Fruit fly (Drosophila melanogaster) whole organism, embryonic: Measurements from ENCODE around the gene Ppm1.

ENCODE experiments used
- B-H2 ChIP-seq: fragments of 200-800 bp; sonication (Bioruptor generic); optimal IDR thresholded peaks from 2 replicates; lab custom pipeline; 2018; ENCODE audit warnings: missing biosample characterization, mild to moderate bottlenecking, missing genetic modification characterization
- Blimp-1 ChIP-seq: fragments of 200-800 bp; sonication (Bioruptor generic); optimal IDR thresholded peaks from 3 replicates; lab custom pipeline; 2018; ENCODE audit warnings: missing biosample characterization, missing genetic modification characterization, mild to moderate bottlenecking, moderate library complexity, missing genetic modification reagents
- CG10321 ChIP-seq: fragments of 200-800 bp; sonication (Bioruptor generic); IDR thresholded peaks from 2 replicates; pipeline ENCODE4 v1.3.6; 2022; ENCODE audit warnings: missing biosample characterization, missing genetic modification characterization
- CG12104 ChIP-seq: fragments of 200-800 bp; sonication (Bioruptor generic); optimal IDR thresholded peaks from 3 replicates; lab custom pipeline; 2016; ENCODE audit warnings: missing biosample characterization, missing genetic modification characterization
- CG1233 ChIP-seq: fragments of 200-800 bp; sonication (Bioruptor generic); optimal IDR thresholded peaks from 4 replicates; lab custom pipeline; 2018; ENCODE audit warnings: missing biosample characterization, mild to moderate bottlenecking, missing genetic modification characterization
- CG14050 ChIP-seq: fragments of 200-800 bp; sonication (Bioruptor generic); IDR thresholded peaks from 3 replicates; pipeline ENCODE4 v1.3.6; 2022; ENCODE audit warnings: missing biosample characterization, missing genetic modification characterization
- CG14860 ChIP-seq: fragments of 200-800 bp; sonication (Bioruptor generic); IDR thresholded peaks from 3 replicates; pipeline ENCODE4 v1.3.6; 2022; ENCODE audit warnings: missing biosample characterization, missing genetic modification characterization; ENCODE audit not compliant: partially characterized antibody
- CG15073 ChIP-seq: fragments of 200-800 bp; sonication (Bioruptor generic); optimal IDR thresholded peaks from 2 replicates; lab custom pipeline; 2016; ENCODE audit warnings: missing biosample characterization, missing genetic modification characterization
- CG1647 ChIP-seq: fragments of 200-800 bp; sonication (Bioruptor generic); optimal IDR thresholded peaks from 3 replicates; lab custom pipeline; 2016; ENCODE audit warnings: missing biosample characterization, missing genetic modification characterization
- CG18599 ChIP-seq: fragments of 200-800 bp; sonication (Bioruptor generic); optimal IDR thresholded peaks from 3 replicates; lab custom pipeline; 2017; ENCODE audit warnings: missing biosample characterization, missing genetic modification characterization, mild to moderate bottlenecking, moderate library complexity, missing genetic modification reagents
- CG2116 ChIP-seq: fragments of 200-800 bp; sonication (Bioruptor generic); optimal IDR thresholded peaks from 3 replicates; lab custom pipeline; 2018; ENCODE audit warnings: missing biosample characterization, mild to moderate bottlenecking, missing genetic modification characterization
- CG2712 ChIP-seq: fragments of 200-800 bp; optimal IDR thresholded peaks from 3 replicates; lab custom pipeline; 2019; ENCODE audit warnings: missing biosample characterization, mild to moderate bottlenecking, missing genetic modification characterization, moderate library complexity
- CG3163 ChIP-seq: fragments of 200-800 bp; sonication (Bioruptor generic); optimal IDR thresholded peaks from 3 replicates; lab custom pipeline; 2016; ENCODE audit warnings: missing biosample characterization, missing genetic modification characterization
- CG32772 ChIP-seq: fragments of 200-800 bp; sonication (Bioruptor generic); IDR thresholded peaks from 2 replicates; pipeline ENCODE4 v1.3.6; 2022; ENCODE audit warnings: missing biosample characterization, missing genetic modification characterization
- CG43689 ChIP-seq: fragments of 200-800 bp; sonication (Bioruptor generic); IDR thresholded peaks from 2 replicates; pipeline ENCODE4 v1.3.6; 2022; ENCODE audit warnings: missing biosample characterization, missing genetic modification characterization
- CG4424 ChIP-seq: fragments of 200-800 bp; sonication (Bioruptor generic); optimal IDR thresholded peaks from 3 replicates; lab custom pipeline; 2016; ENCODE audit warnings: missing biosample characterization, missing genetic modification characterization
- CG4820 ChIP-seq: fragments of 200-800 bp; sonication (Bioruptor generic); optimal IDR thresholded peaks from 3 replicates; lab custom pipeline; 2016; ENCODE audit warnings: missing biosample characterization, missing genetic modification characterization
- CG7372 ChIP-seq: fragments of 200-800 bp; sonication (Bioruptor generic); IDR thresholded peaks from 2 replicates; pipeline ENCODE4 v1.3.6; 2022; ENCODE audit warnings: missing biosample characterization, missing genetic modification characterization
- CG7786 ChIP-seq: fragments of 200-800 bp; sonication (Bioruptor generic); optimal IDR thresholded peaks from 2 replicates; lab custom pipeline; 2016; ENCODE audit warnings: missing biosample characterization, missing genetic modification characterization
- CG8281 ChIP-seq: fragments of 200-800 bp; sonication (Bioruptor generic); optimal IDR thresholded peaks from 2 replicates; lab custom pipeline; 2018; ENCODE audit warnings: missing biosample characterization, mild to moderate bottlenecking, missing genetic modification characterization, moderate library complexity
- CG8924 ChIP-seq: fragments of 200-800 bp; optimal IDR thresholded peaks from 3 replicates; lab custom pipeline; 2019; ENCODE audit warnings: missing biosample characterization, mild to moderate bottlenecking, missing genetic modification characterization, moderate library complexity
- CG9932 ChIP-seq: fragments of 200-800 bp; sonication (Bioruptor generic); IDR thresholded peaks from 2 replicates; pipeline ENCODE4 v1.3.6; 2022; ENCODE audit warnings: missing biosample characterization, missing genetic modification characterization
- CoRest ChIP-seq: fragments of 200-800 bp; sonication (Bioruptor generic); optimal IDR thresholded peaks from 3 replicates; lab custom pipeline; 2018; ENCODE audit warnings: missing biosample characterization, mild to moderate bottlenecking, missing genetic modification characterization, moderate library complexity
- Dfd ChIP-seq, 2 experiments: fragments of >200 bp; optimal IDR thresholded peaks; 2 replicates each; lab custom pipeline; 2017; ENCODE audit warnings: missing biosample characterization in 2 of 2, missing genetic modification characterization in 2 of 2
- H15 ChIP-seq: fragments of 200-800 bp; sonication (Bioruptor generic); IDR thresholded peaks from 3 replicates; pipeline ENCODE4 v1.3.6; 2022; ENCODE audit warnings: missing biosample characterization, missing genetic modification characterization
- H2.0 ChIP-seq: fragments of 200-800 bp; sonication (Bioruptor generic); IDR thresholded peaks from 2 replicates; pipeline ENCODE4 v1.3.6; 2022; ENCODE audit warnings: missing biosample characterization, missing genetic modification characterization
- Med ChIP-seq: fragments of 200-800 bp; sonication (Bioruptor generic); peaks from one replicate; lab custom pipeline; 2016; ENCODE audit warnings: missing biosample characterization, missing genetic modification characterization, mild to moderate bottlenecking, inconsistent platforms, moderate library complexity
- NC2α ChIP-seq: fragments of 200-800 bp; sonication (Bioruptor generic); optimal IDR thresholded peaks from 2 replicates; lab custom pipeline; 2016; ENCODE audit warnings: missing biosample characterization, missing genetic modification characterization
- Sox100B ChIP-seq: fragments of 200-800 bp; sonication (Bioruptor generic); optimal IDR thresholded peaks from 3 replicates; lab custom pipeline; 2018; ENCODE audit warnings: missing biosample characterization, mild to moderate bottlenecking, missing genetic modification characterization
- Spps ChIP-seq: fragments of 200-800 bp; sonication (Bioruptor generic); optimal IDR thresholded peaks from 2 replicates; lab custom pipeline; 2018; ENCODE audit warnings: missing biosample characterization, mild to moderate bottlenecking, missing genetic modification characterization
- al ChIP-seq: fragments of 200-800 bp; sonication (Bioruptor generic); IDR thresholded peaks from 2 replicates; pipeline ENCODE4 v1.3.6; 2022; ENCODE audit warnings: missing biosample characterization, missing genetic modification characterization
- bbx ChIP-seq: fragments of 200-800 bp; sonication (Bioruptor generic); IDR thresholded peaks from 2 replicates; pipeline ENCODE4 v1.3.6; 2022; ENCODE audit warnings: missing biosample characterization, missing genetic modification characterization; ENCODE audit not compliant: partially characterized antibody
- bowl ChIP-seq: fragments of 200-800 bp; sonication (Bioruptor generic); IDR thresholded peaks from 2 replicates; pipeline ENCODE4 v1.3.6; 2022; ENCODE audit warnings: missing biosample characterization, missing genetic modification characterization
- cas ChIP-seq: fragments of 200-800 bp; sonication (Bioruptor generic); IDR thresholded peaks from 2 replicates; pipeline ENCODE4 v1.3.6; 2022; ENCODE audit warnings: missing biosample characterization, missing genetic modification characterization
- cato ChIP-seq: fragments of 200-800 bp; sonication (Bioruptor generic); optimal IDR thresholded peaks from 2 replicates; lab custom pipeline; 2016; ENCODE audit warnings: missing biosample characterization, missing genetic modification characterization, borderline replicate concordance
- dmrt99B ChIP-seq: fragments of 200-800 bp; sonication (Bioruptor generic); optimal IDR thresholded peaks from 2 replicates; lab custom pipeline; 2018; ENCODE audit warnings: missing biosample characterization, mild to moderate bottlenecking, missing genetic modification characterization, moderate library complexity
- en ChIP-seq: fragments of 200-800 bp; sonication (Bioruptor generic); optimal IDR thresholded peaks from 2 replicates; lab custom pipeline; 2016; ENCODE audit warnings: missing biosample characterization, missing genetic modification characterization
- fd102C ChIP-seq: fragments of 200-800 bp; sonication (Bioruptor generic); optimal IDR thresholded peaks from 2 replicates; lab custom pipeline; 2018; ENCODE audit warnings: missing biosample characterization, mild to moderate bottlenecking, missing genetic modification characterization, moderate library complexity
- fd96Cb ChIP-seq: fragments of 200-800 bp; sonication (Bioruptor generic); optimal IDR thresholded peaks from 2 replicates; lab custom pipeline; 2018; ENCODE audit warnings: missing biosample characterization, mild to moderate bottlenecking, missing genetic modification characterization, moderate library complexity
- insv ChIP-seq, 2 experiments: fragments of 200-800 bp; sonication (Bioruptor generic); optimal IDR thresholded peaks; 3 replicates each; lab custom pipeline; 2016 to 2018; ENCODE audit warnings: missing biosample characterization in 2 of 2, missing genetic modification characterization in 2 of 2
- jigr1 ChIP-seq: fragments of 200-800 bp; sonication (Bioruptor generic); IDR thresholded peaks from 3 replicates; pipeline ENCODE4 v1.3.6; 2022; ENCODE audit warnings: missing biosample characterization, missing genetic modification characterization
- lbe ChIP-seq: fragments of 200-800 bp; sonication (Bioruptor generic); optimal IDR thresholded peaks from 2 replicates; lab custom pipeline; 2016; ENCODE audit warnings: missing biosample characterization, mild to moderate bottlenecking, missing genetic modification characterization
- lmd ChIP-seq: fragments of 200-800 bp; sonication (Bioruptor generic); IDR thresholded peaks from 2 replicates; pipeline ENCODE4 v1.3.6; 2022; ENCODE audit warnings: missing biosample characterization, missing genetic modification characterization
- pum ChIP-seq: fragments of 200-800 bp; sonication (Bioruptor generic); optimal IDR thresholded peaks from 2 replicates; lab custom pipeline; 2016; ENCODE audit warnings: missing biosample characterization, missing genetic modification characterization
- row ChIP-seq: fragments of 200-800 bp; sonication (Bioruptor generic); IDR thresholded peaks from 3 replicates; pipeline ENCODE4 v1.3.6; 2022; ENCODE audit warnings: missing biosample characterization, missing genetic modification characterization
- sim ChIP-seq: fragments of 200-800 bp; sonication (Bioruptor generic); IDR thresholded peaks from 2 replicates; pipeline ENCODE4 v1.3.6; 2022; ENCODE audit warnings: missing biosample characterization, missing genetic modification characterization
- slp2 ChIP-seq: fragments of 200-800 bp; sonication (Bioruptor generic); optimal IDR thresholded peaks from 2 replicates; lab custom pipeline; 2016; ENCODE audit warnings: missing biosample characterization, missing genetic modification characterization
- stc ChIP-seq: fragments of 200-800 bp; sonication (Bioruptor generic); IDR thresholded peaks from 2 replicates; pipeline ENCODE4 v1.3.6; 2022; ENCODE audit warnings: missing biosample characterization, missing genetic modification characterization
- twi ChIP-seq: fragments of 200-800 bp; optimal IDR thresholded peaks from 2 replicates; lab custom pipeline; 2019; ENCODE audit warnings: missing biosample characterization, mild to moderate bottlenecking, missing genetic modification characterization, moderate library complexity
- z ChIP-seq: fragments of 200-800 bp; sonication (Bioruptor generic); IDR thresholded peaks from 3 replicates; pipeline ENCODE4 v1.3.6; 2022; ENCODE audit warnings: missing biosample characterization, missing genetic modification characterization
- zfh1 ChIP-seq: fragments of 200-800 bp; sonication (Bioruptor generic); IDR thresholded peaks from 3 replicates; pipeline ENCODE4 v1.3.6; 2022; ENCODE audit warnings: missing biosample characterization, missing genetic modification characterization

The Ppm1 gene

DNA sequence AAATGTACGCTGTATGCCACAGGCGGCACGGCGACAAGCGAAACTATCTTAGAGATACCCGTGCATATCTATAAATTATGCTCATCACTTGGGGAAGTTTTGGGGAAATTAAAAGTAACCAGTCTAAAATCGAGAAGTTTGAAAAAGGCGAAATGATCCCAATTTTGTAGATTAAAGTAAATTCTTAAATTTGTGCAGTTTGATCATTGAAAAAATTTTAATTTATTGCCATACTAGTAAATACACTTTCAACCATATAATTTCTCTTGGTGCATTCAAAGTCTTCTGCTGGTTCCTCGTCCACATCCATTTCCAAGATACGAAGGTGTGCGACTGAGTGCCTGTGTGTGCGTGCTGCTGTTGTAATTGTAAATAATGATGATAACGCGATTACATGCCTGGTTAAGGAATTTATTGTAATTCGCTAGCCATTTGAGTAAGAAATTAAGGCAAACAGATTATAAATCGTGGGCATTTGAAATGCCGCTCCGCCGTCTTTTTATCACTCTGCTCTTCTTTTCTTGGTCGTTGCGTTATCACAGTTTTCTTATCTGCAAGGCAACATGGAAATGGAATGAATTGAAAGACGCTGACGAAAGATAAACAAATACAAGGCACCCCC lies 34.4 kb downstream of the Ppm1 start (continued):
- TF ChIP-seq bowl (GFP tag; lab: Robert Waterston, UW) (peak; percentile 77), CG8281 (tag; lab: Kevin White, UChicago) (peak; percentile 68), CG8924 (tag; lab: Kevin White, UChicago) (peak; percentile 92), CG43689 (GFP tag; lab: Robert Waterston, UW) (peak; percentile 82), lmd (GFP tag; lab: Robert Waterston, UW) (peak; percentile 90), lbe (no peak), Sox100B (GFP tag; lab: Kevin White, UChicago) (peak; percentile 88), z (no peak), CG18599 (GFP tag; lab: Kevin White, UChicago) (peak; percentile 85), jigr1 (GFP tag; lab: Robert Waterston, UW) (peak; percentile 80; the same call in 2 of the 3 replicates), CG12104 (peak; percentile 67), H2.0 (GFP tag; lab: Robert Waterston, UW) (peak; percentile 85), Dfd (GFP tag; optimal IDR thresholded peaks at IDR 0.05; lab: Kevin White, UChicago) (no peak), Med (GFP tag; lab: Kevin White, UChicago) (peak; percentile 94), B-H2 (GFP tag; lab: Kevin White, UChicago) (peak; percentile 10), insv (GFP tag; optimal IDR thresholded peaks at IDR 0.05; lab: Kevin White, UChicago) (no peak), Spps (peak; percentile 86), row (GFP tag; lab: Robert Waterston, UW) (peak; percentile 94), CG2116 (GFP tag; lab: Kevin White, UChicago) (peak; percentile 20), stc (GFP tag; lab: Robert Waterston, UW) (peak; percentile 91), H15 (peak; percentile 91), CG2712 (tag; lab: Kevin White, UChicago) (peak; percentile 92), CG1647 (GFP tag; lab: Kevin White, UChicago) (peak; percentile 74), Blimp-1 (GFP tag; lab: Kevin White, UChicago) (peak; percentile 91), cato (GFP tag; lab: Kevin White, UChicago) (peak; percentile 78), CG7372 (peak; percentile 79), NC2α (peak; percentile 78), en (GFP tag; lab: Kevin White, UChicago) (peak; percentile 76), CG14050 (GFP tag; lab: Robert Waterston, UW) (peak; percentile 91), CG32772 (GFP tag; lab: Robert Waterston, UW) (peak; percentile 89), pum (GFP tag; lab: Kevin White, UChicago) (peak; percentile 80), CG14860 (no peak), CG15073 (GFP tag; lab: Kevin White, UChicago) (no peak), zfh1 (GFP tag; lab: Robert Waterston, UW) (peak; percentile 90), CG7786 (GFP tag; lab: Kevin White, UChicago) (peak; percentile 70), sim (GFP tag; lab: Robert Waterston, UW) (peak; percentile 87), CG4424 (GFP tag; lab: Kevin White, UChicago) (peak; percentile 86), slp2 (peak; percentile 87), dmrt99B (peak; percentile 95), fd102C (GFP tag; lab: Kevin White, UChicago) (no peak), twi (peak; percentile 30), CG10321 (GFP tag; lab: Robert Waterston, UW) (peak; percentile 34; the same call in 1 of the 2 replicates), fd96Cb (tag; lab: Kevin White, UChicago) (peak; percentile 92), cas (GFP tag; lab: Robert Waterston, UW) (peak; percentile 36; the same call in 1 of the 2 replicates), bbx (GFP tag; lab: Robert Waterston, UW) (no peak), CG9932 (peak; percentile 57), CG3163 (GFP tag; lab: Kevin White, UChicago) (peak; percentile 69), CoRest (tag; lab: Kevin White, UChicago) (peak; percentile 89), CG4820 (peak; percentile 91), CG1233 (peak; percentile 86), al (no peak)
